Worm (Caenorhabditis elegans) whole organism, early embryonic: ENCODE measurements around the gene pah-1.

Experiments used
- B0310.2 ChIP-seq: sonication (generic microtip); optimal IDR thresholded peaks from 2 replicates; lab custom pipeline; 2016; ENCODE audit warnings: mild to moderate bottlenecking, missing genetic modification characterization, missing compliant biosample characterization
- F13C5.2 ChIP-seq: sonication (generic microtip); optimal IDR thresholded peaks from 2 replicates; lab custom pipeline; 2017; ENCODE audit warnings: mild to moderate bottlenecking, missing genetic modification characterization, inconsistent platforms, missing compliant biosample characterization
- aly-1 ChIP-seq: sonication (generic microtip); optimal IDR thresholded peaks from 2 replicates; lab custom pipeline; 2016; ENCODE audit warnings: missing genetic modification characterization, missing compliant biosample characterization
- ama-1 ChIP-seq: fragments of 150-350 bp; optimal IDR thresholded peaks from 2 replicates; lab custom pipeline; 2014
- flt-1 ChIP-seq: fragments of 200-800 bp; sonication (Bioruptor generic); IDR thresholded peaks from 2 replicates; pipeline ENCODE4 v1.3.6; 2022; ENCODE audit warnings: missing genetic modification characterization, missing compliant biosample characterization
- hnd-1 ChIP-seq: sonication (generic microtip); optimal IDR thresholded peaks from 2 replicates; lab custom pipeline; 2016; ENCODE audit warnings: missing genetic modification characterization, missing compliant biosample characterization
- pes-1 ChIP-seq: fragments of 200-800 bp; sonication (Bioruptor generic); IDR thresholded peaks from 2 replicates; pipeline ENCODE4 v1.3.6; 2022; ENCODE audit warnings: missing genetic modification reagents, missing genetic modification characterization, missing compliant biosample characterization
- sea-1 ChIP-seq: fragments of 200-800 bp; sonication (Bioruptor generic); conservative IDR thresholded peaks from 2 replicates; pipeline ENCODE4 v1.3.6; 2022; ENCODE audit warnings: missing genetic modification characterization, missing compliant biosample characterization
- tbx-37 ChIP-seq: fragments of 200-800 bp; sonication (Bioruptor generic); conservative IDR thresholded peaks from 2 replicates; pipeline ENCODE4 v1.3.6; 2022; ENCODE audit warnings: missing genetic modification reagents, missing genetic modification characterization, missing compliant biosample characterization

DNA sequence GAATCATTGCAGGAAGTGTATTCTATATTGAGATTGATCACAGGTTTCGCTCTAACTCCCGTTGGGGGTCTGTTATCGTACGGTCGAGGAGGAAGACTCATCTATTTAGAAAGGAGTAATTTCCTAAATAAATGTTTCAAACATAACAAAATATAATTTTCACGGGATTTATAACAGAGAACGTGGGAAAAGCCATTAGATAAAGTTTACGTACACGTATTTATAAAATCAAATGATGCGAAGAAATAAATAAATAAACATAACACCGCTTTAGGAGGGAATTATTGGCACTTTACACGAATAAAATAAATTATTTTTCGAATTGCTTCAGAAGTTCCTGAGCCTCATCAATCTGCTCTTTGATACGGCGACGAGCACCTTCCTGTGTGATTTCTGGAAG is 41.7 kb upstream of the pah-1 start, which contains the start of gene F07H5.10:
- TF ChIP-seq hnd-1 (no peak), ama-1 (lab: Kevin White, UChicago) (no peak), sea-1 (no peak), aly-1 (tag; lab: Kevin White, UChicago) (no peak), flt-1 (no peak), B0310.2 (tag; lab: Kevin White, UChicago) (no peak), F13C5.2 (tag; lab: Kevin White, UChicago) (no peak), pes-1 (GFP tag; lab: Robert Waterston, UW) (no peak), tbx-37 (GFP tag; lab: Robert Waterston, UW) (no peak)
